Worm (Caenorhabditis elegans): ENCODE results near the gene eat-3.

Gene eat-3

DNA sequence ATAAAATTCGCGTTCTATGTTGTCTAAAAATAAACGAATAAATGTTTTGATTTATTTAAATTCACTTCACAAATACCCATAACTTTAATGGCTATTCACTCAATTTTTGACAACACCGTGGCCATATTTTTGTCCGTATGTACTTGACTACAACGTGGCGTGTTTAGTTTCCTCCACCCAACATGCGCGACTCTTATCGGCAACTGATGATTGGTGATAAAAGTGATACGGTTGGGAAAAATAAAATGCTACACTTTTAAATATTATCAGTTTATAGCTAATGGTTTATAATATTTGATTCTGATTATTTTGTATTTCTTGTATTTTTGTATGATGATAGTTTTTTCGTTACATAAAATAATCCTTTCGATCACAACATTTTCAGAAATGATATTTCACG, 33.0 kb upstream of the eat-3 start, which contains the start of gene acs-7:
TSS of gene acs-7 (plus strand) at position 386 of the 400 bp plus-strand sequence.
- TF ChIP-seq him-1 (tag; optimal IDR thresholded peaks at IDR 0.05) = no peak
- TF ChIP-seq W03F9.2 (tag; optimal IDR thresholded peaks at IDR 0.05) = no peak
- no peak for TF ChIP-seq dao-5 (tag; optimal IDR thresholded peaks at IDR 0.05)

DNA sequence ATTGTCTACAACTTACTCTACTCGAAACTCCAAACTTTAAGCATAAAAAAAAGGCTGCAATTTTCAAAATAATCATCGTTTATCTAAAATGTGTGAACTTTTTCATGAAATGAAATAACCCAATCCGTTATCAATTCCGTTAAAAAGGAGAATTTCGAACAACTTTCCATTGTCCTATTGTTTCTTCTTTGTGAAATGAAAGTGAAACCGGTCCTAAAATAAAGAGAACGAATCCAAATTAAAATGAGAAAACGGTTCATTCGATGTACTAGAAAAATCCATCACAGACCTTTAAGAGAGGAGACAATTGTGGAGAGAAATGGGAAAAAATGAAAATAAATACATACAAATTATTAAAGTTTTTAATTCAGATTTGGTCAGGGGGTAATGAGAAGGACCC, 29.0 kb upstream of the eat-3 start, which contains the start of gene C01G6.9:
TSS of gene C01G6.9 (minus strand) at position 141 of the 400 bp plus-strand sequence.
- TF ChIP-seq W03F9.2 (tag; optimal IDR thresholded peaks at IDR 0.05) (no peak), him-1 (tag; optimal IDR thresholded peaks at IDR 0.05) (no peak), dao-5 (tag; optimal IDR thresholded peaks at IDR 0.05) (no peak)

- TF ChIP-seq dao-5 (tag; optimal IDR thresholded peaks at IDR 0.05) = no peak
Observed at ce11 chrII:9299679-9300078, 25.0 kb upstream of the eat-3 start.

- TF ChIP-seq W03F9.2 (tag; optimal IDR thresholded peaks at IDR 0.05) (no peak), him-1 (tag; optimal IDR thresholded peaks at IDR 0.05) (no peak), dao-5 (tag; optimal IDR thresholded peaks at IDR 0.05) (no peak)
Observed at ce11 chrII:9301065-9301464, 23.6 kb upstream of the eat-3 start.

ce11 chrII:9303545-9303944, 21.1 kb upstream of the eat-3 start:
- no peak for TF ChIP-seq W03F9.2 (tag; optimal IDR thresholded peaks at IDR 0.05)
- no peak for TF ChIP-seq dao-5 (tag; optimal IDR thresholded peaks at IDR 0.05)
- TF ChIP-seq him-1 (tag; optimal IDR thresholded peaks at IDR 0.05) = no peak

DNA sequence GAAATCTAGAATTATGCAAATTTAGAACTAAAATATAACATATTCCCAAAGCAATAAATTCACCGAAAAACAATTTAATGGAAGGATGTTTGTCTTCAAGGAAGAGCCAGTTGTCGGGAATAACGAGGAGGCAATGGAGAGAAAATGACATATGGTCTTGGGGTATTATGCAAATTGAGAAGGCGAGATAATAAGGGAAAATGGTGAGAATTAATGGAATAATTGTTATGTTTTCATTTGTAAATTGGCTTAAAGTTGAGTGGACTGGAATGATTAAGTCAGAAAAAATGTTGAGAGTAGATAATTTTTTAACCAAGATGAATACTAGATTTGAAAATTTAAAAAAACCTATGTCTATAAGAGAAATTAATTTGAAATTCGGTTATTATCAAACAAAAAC, 19.8 kb upstream of the eat-3 start:
- TF ChIP-seq dao-5 (tag; optimal IDR thresholded peaks at IDR 0.05) (no peak), W03F9.2 (tag; optimal IDR thresholded peaks at IDR 0.05) (no peak), him-1 (tag; optimal IDR thresholded peaks at IDR 0.05) (no peak)

DNA sequence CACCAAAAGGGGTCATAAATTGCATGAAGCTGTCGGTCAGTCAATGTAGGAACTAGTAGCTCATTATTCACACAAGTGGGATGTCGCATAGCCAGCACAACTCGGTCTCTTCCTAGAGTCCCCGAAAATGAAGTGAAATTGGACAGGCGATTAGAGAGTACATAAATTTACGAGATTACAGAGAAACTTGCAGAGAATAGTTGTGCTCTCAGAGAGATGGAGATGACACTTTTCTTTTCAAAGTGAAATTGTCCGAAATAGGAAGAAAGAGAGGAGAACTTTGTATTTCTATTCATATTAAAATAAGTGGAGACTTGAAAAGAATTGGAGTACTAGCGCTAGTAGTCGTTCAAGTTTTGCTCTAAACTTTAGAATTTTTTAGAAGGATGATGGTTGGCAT, 19.1 kb upstream of the eat-3 start:
- TF ChIP-seq W03F9.2 (tag; optimal IDR thresholded peaks at IDR 0.05) (no peak), dao-5 (tag; optimal IDR thresholded peaks at IDR 0.05) (no peak), him-1 (tag; optimal IDR thresholded peaks at IDR 0.05) (no peak)

- TF ChIP-seq him-1 (tag; optimal IDR thresholded peaks at IDR 0.05) (no peak), dao-5 (tag; optimal IDR thresholded peaks at IDR 0.05) (no peak), W03F9.2 (tag; optimal IDR thresholded peaks at IDR 0.05) (no peak)
Observed at ce11 chrII:9306835-9307234, 17.8 kb upstream of the eat-3 start.

ce11 chrII:9308614-9309046, 16.0 kb upstream of the eat-3 start:
- TF ChIP-seq dao-5 (tag; optimal IDR thresholded peaks at IDR 0.05) (no peak), W03F9.2 (tag; optimal IDR thresholded peaks at IDR 0.05) (no peak), him-1 (tag; optimal IDR thresholded peaks at IDR 0.05) (no peak)

DNA sequence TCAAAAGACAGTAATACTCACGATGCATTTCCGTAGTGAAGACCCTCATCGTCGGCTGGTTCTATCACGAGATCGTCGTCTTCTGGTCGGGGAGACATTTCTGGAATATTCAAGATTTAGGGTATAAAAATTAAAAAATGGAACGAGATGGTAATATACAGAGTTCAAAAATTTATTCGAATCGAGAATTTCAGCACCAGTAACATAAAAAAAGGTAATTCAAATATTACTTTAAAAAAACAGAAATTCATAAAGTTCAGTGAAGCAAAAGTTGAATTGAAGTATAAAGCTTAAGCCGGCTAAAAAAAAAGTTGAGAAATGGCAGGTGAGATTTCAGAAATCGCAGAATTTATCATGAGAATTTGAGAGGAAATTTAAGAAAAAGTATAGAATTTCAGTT, 14.5 kb upstream of the eat-3 start, which contains the start of gene cam-1:
TSS of gene cam-1 (minus strand) at position 101 of the 400 bp plus-strand sequence.
- TF ChIP-seq W03F9.2 (tag; optimal IDR thresholded peaks at IDR 0.05) = no peak
- TF ChIP-seq dao-5 (tag; optimal IDR thresholded peaks at IDR 0.05) = no peak
- no peak for TF ChIP-seq him-1 (tag; optimal IDR thresholded peaks at IDR 0.05)

DNA sequence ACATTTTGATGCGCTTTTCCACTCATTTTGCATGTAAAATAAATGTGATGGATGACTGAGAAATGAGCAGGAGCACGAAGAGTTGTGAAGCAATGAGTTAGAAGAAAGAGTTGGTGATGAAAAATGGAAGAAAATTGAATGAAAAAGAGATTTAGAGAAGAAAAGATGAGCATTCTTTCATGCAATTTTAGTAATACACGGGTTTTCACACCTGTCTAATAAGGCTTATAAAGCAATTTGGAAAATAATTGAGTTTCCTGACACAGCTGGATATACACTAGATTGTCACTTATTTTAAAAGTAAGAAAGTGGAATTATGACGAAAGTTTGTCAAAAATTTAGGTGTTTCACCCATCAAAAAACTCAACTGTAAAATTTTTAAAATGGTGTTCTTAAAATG, 13.9 kb upstream of the eat-3 start:
- TF ChIP-seq W03F9.2 (tag; optimal IDR thresholded peaks at IDR 0.05) (no peak), dao-5 (tag; optimal IDR thresholded peaks at IDR 0.05) (no peak), him-1 (tag; optimal IDR thresholded peaks at IDR 0.05) (no peak)

DNA sequence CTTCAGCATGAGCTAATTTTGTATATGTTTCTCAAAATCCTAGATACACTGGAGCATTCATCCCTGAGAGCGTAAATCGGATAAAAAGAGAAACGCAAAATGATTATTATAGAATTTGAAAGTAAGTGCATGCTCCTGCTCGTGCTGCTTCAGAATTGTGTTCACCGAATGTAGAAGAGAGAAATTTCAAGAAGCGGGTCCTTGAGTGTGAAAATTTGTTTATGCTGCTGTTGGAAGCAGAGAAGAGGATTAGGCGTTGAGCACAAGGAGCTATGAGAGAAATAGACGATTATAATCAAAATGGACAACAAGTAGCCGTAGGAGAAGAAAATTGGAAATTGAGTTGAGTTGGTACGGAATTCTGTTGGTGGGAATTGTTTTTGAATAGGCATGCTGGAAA, 13.0 kb upstream of the eat-3 start:
- TF ChIP-seq dao-5 (tag; optimal IDR thresholded peaks at IDR 0.05) = no peak

DNA sequence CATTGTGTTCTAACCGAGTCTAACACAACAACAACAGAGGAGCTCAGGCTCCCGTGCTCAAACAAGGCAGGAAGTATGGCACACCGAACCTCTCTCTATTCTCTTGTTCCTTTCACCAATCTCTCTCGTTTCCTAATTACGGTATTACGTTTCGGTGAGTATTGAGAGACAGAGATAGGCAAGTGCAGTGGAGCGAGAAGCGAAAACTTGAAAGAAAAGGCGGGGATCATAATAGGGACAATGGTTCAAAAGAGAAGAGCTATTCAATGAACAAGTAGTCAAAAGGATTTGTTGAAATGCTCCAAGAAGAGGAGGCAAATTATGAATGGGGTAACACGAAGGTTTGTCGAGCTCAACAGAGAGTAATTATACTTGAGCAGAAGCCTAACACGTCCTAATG, 11.3 kb upstream of the eat-3 start:
- TF ChIP-seq him-1 (tag; optimal IDR thresholded peaks at IDR 0.05) (no peak), W03F9.2 (tag; optimal IDR thresholded peaks at IDR 0.05) (no peak), dao-5 (tag; optimal IDR thresholded peaks at IDR 0.05) (no peak)

ce11 chrII:9314733-9315132, 9.9 kb upstream of the eat-3 start:
- TF ChIP-seq W03F9.2 (tag; optimal IDR thresholded peaks at IDR 0.05) = no peak
- no peak for TF ChIP-seq dao-5 (tag; optimal IDR thresholded peaks at IDR 0.05)
- no peak for TF ChIP-seq him-1 (tag; optimal IDR thresholded peaks at IDR 0.05)

DNA sequence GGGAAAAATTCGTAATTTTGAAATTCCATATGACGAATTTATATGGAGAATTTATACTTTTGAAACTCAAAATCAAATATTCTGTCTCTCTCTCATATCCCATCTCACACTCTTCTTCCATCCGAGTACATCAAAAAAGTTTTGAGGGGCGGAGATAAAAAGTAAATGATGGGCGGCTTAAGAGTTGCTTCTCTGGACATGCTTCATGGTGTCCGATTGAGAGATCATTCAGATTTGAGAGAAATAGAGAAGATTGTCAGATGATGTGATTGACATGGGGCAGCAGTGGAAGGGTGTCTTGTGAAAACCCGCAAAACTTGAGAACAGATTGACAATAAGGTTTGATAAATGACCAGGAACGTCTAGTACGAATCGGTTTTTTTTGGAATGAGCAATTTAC, 9.0 kb upstream of the eat-3 start:
- no peak for TF ChIP-seq dao-5 (tag; optimal IDR thresholded peaks at IDR 0.05)
- TF ChIP-seq him-1 (tag; optimal IDR thresholded peaks at IDR 0.05) = no peak
- no peak for TF ChIP-seq W03F9.2 (tag; optimal IDR thresholded peaks at IDR 0.05)

DNA sequence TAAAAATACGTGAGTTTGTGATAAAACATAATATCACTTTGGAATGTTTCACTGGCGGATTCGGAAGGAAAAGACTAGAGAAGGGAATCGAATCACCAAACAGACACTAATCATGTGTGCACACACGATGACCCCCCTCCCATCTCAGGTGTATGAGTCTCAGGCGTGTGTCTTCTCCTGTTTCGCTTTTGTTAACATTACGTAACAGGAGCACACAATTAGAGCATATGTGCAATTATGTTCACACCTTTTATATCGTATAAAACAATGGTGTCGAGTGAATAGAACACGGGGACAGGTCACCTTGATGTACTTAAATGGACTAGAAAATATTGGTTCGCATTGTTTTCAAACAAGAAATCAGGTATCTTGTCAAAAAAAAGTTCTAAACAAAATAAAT, 7.9 kb upstream of the eat-3 start:
- no peak for TF ChIP-seq dao-5 (tag; optimal IDR thresholded peaks at IDR 0.05)
- no peak for TF ChIP-seq W03F9.2 (tag; optimal IDR thresholded peaks at IDR 0.05)
- TF ChIP-seq him-1 (tag; optimal IDR thresholded peaks at IDR 0.05) = no peak
